Worm (Caenorhabditis elegans): ENCODE measurements around the gene subs-4.
A peak's percentile ranks its signal among the peaks of the same experiment; 100 is the strongest.

Gene subs-4

DNA sequence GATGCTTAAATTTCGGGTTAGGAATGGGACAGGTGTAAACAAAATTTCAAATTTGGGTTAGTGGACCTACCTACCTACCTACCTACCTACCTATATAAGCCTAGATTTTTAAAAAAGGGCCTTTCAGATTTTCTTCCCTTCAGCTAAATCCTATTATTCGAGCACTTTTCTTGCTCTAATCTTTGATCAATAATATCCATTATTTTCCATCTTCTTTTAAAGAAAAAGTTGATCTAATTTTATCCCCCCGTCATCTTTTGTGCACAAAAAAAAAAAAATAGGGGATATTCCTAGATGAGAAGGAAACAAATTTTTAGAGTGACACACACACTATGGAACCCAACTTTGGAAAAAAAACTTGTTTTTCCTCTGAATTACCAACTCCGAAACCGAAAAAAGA lies 8.8 kb downstream of the subs-4 start:
- TF ChIP-seq mep-1 (tag; optimal IDR thresholded peaks at IDR 0.05) (no peak), aha-1 (tag) (peak; percentile 13), arid-1 (GFP tag; conservative IDR thresholded peaks at IDR 0.05) (no peak), ces-1 (GFP tag; optimal IDR thresholded peaks at IDR 0.05) (peak; percentile 53), fkh-10 (GFP tag; optimal IDR thresholded peaks at IDR 0.05) (peak; percentile 60)

ce11 chrIII:11391601-11392520 lies 9.8 kb downstream of the subs-4 start:
- no peak for TF ChIP-seq tra-1 (GFP tag; IDR thresholded peaks at IDR 0.05)
- TF ChIP-seq lin-38 (GFP tag; IDR thresholded peaks at IDR 0.05): no peak
- TF ChIP-seq unc-62 (GFP tag; optimal IDR thresholded peaks at IDR 0.05 in 1 of 2): peak in 1 of 2 experiments; percentile 99
- no peak for TF ChIP-seq unc-62 (tag; optimal IDR thresholded peaks at IDR 0.05)
- TF ChIP-seq F10B5.3 (tag; optimal IDR thresholded peaks at IDR 0.05): no peak
- no peak for TF ChIP-seq duxl-1 (tag; optimal IDR thresholded peaks at IDR 0.05; ENCODE audit: poor library complexity)
- TF ChIP-seq dmd-6 (GFP tag; IDR thresholded peaks at IDR 0.05): no peak
- TF ChIP-seq ces-1 (GFP tag; optimal IDR thresholded peaks at IDR 0.05): peak; percentile 66
- TF ChIP-seq vab-7 (GFP tag; IDR thresholded peaks at IDR 0.05): 0 out of 2 replicates have a peak, but pooled peaks have one; percentile 12
- no peak for TF ChIP-seq nhr-102 (tag; optimal IDR thresholded peaks at IDR 0.05)
- no peak for TF ChIP-seq R02D3.7 (tag; optimal IDR thresholded peaks at IDR 0.05)
- no peak for TF ChIP-seq pqm-1 (tag; optimal IDR thresholded peaks at IDR 0.05)
- TF ChIP-seq daf-12 (tag; optimal IDR thresholded peaks at IDR 0.05): no peak
- peak; percentile 79 for TF ChIP-seq fkh-10 (GFP tag; optimal IDR thresholded peaks at IDR 0.05)
- no peak for TF ChIP-seq dpl-1 (GFP tag; optimal IDR thresholded peaks at IDR 0.05)
- no peak for TF ChIP-seq dve-1 (tag; optimal IDR thresholded peaks at IDR 0.05; ENCODE audit: insufficient read depth)
- TF ChIP-seq aha-1 (tag): peak; percentile 93
- TF ChIP-seq mxl-2 (GFP tag; conservative IDR thresholded peaks at IDR 0.05): no peak

DNA sequence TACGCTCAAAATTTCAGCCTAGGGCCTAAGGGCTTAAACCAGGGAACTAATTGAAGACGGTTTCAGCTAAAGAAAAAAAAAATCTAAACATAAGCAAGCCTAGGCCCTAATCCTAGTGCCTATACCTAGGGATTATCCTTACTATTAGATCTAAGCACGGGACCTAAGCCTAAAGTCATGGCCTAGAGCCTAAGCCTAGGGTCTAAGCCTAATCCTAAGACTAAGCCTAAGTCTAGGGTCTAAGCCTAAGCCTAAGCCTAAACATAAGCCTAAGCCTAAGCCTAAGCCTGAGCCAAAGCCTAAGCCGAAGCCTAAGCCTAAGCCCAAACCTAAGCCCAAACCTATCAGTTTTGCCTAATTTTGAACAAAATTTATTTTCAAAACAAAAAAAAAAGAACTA lies 10.7 kb downstream of the subs-4 start:
- TF ChIP-seq hmg-1.1 (GFP tag; IDR thresholded peaks at IDR 0.05) (no peak), egl-43 (GFP tag; IDR thresholded peaks at IDR 0.05) (no peak), Y48G9A.11 (GFP tag; IDR thresholded peaks at IDR 0.05) (no peak)

ce11 chrIII:11393162-11393561 lies 11.1 kb downstream of the subs-4 start, which contains the start of gene nlp-21:
Gene nlp-21 (minus strand): TSS chrIII:11393262.
- no peak for TF ChIP-seq fkh-10 (GFP tag; optimal IDR thresholded peaks at IDR 0.05)

DNA sequence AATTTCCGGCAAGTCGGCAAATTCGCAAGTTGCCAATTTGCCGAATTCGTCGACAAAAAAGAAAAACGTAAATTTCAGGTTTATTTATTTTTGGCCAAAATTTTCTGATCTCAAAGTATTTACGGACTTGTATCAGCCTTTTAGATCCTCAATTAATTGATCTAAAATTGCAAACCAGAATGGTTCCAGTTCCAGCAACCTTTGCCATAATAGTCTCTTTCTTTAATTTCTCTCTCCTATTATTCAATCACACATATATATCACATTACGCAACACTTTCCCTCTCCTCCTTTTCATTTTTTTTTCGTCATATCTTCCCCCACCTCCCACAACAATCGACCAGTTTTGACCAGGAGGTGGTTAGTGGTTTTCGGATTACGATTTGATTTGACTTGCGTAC lies 15.5 kb downstream of the subs-4 start, which contains the start of gene Y47D3B.3:
Gene Y47D3B.3, plus strand, starts transcription at position 301 of the 400 bp plus-strand sequence.
- TF ChIP-seq attf-4 (tag; optimal IDR thresholded peaks at IDR 0.05) (no peak), Y75B8A.6 (GFP tag; IDR thresholded peaks at IDR 0.05) (no peak), lin-38 (GFP tag; IDR thresholded peaks at IDR 0.05) (no peak), hif-1 (tag; optimal IDR thresholded peaks at IDR 0.05) (no peak), nhr-42 (GFP tag; IDR thresholded peaks at IDR 0.05) (no peak), Y48G9A.11 (GFP tag; IDR thresholded peaks at IDR 0.05) (no peak), skn-1 (tag; optimal IDR thresholded peaks at IDR 0.05) (no peak), saeg-2 (GFP tag; IDR thresholded peaks at IDR 0.05) (no peak), ceh-20 (GFP tag; IDR thresholded peaks at IDR 0.05) (no peak)

DNA sequence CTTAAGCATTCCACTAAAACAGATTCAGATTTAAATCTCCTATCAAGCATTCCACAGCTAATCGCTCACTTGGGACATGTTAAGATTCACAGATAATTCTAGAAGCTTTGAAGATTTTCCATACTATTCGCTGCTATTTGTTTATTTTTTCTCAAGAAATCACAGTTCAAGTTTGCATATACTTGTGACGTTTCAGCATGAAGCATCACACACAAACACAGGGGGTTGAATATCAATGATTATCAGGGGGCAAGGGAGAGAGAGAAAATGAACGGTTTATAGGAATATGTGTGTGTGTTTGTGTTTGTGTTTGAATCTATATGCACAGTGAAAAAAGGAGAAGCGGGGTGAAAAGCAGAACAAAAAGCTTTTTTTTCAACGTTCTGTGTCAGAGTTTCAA lies 20.7 kb downstream of the subs-4 start, which contains the start of gene Y47D3B.12:
Gene Y47D3B.12, plus strand, starts transcription at position 301 of the 400 bp plus-strand sequence.
- no peak for TF ChIP-seq saeg-2 (GFP tag; IDR thresholded peaks at IDR 0.05)
- no peak for TF ChIP-seq egl-43 (GFP tag; IDR thresholded peaks at IDR 0.05)
- no peak for TF ChIP-seq attf-4 (tag; optimal IDR thresholded peaks at IDR 0.05)
- TF ChIP-seq hlh-11 (tag; optimal IDR thresholded peaks at IDR 0.05): no peak
- no peak for TF ChIP-seq lin-38 (GFP tag; IDR thresholded peaks at IDR 0.05)
- TF ChIP-seq tag-97 (GFP tag; IDR thresholded peaks at IDR 0.05): no peak
- no peak for TF ChIP-seq madf-9 (GFP tag; conservative IDR thresholded peaks at IDR 0.05)
- no peak for TF ChIP-seq hif-1 (tag; optimal IDR thresholded peaks at IDR 0.05)
